Fruit fly (Drosophila melanogaster): ENCODE measurements around the gene CG8260.

Gene CG8260

DNA sequence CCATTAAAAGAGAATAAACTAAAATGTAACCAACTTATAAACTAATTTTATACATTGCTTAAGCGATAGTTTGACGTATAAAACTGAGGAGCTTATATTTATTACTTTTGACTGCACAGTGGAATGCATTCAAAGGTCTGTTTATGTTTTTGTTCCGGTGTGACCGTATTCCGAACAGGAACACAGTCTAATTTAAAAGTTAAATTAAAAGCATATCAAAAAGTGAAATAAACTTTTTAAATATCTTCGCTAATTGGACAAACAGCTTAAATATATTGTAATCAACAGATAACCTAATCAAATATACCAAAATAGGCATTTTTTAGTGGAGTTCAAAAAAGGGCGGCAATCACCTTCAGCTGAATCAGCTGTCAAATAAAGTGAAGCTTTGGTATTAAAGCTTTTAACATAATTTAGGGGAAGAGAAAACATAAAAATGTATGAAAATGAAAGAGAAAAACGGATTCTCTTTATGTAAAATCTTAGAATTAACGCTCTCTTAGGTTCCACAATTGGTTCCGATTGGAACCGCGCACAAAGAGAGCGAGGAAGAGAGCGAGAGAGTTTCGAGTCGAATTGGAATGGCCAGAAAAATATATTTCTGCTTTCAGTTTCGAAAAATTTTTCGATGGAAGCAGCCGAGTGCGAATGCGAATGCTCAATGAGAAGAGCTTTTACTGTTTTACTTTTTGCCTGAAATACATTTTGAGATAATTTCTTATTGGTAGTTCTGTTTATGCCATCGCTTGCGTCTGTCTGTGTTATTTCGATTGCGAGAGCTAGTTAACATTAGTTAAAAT lies 47.8 kb downstream of the CG8260 start, which contains the start of the genes PGRP-LE and sd (continued):
- no peak for TF ChIP-seq CG10209 (GFP tag; optimal IDR thresholded peaks at IDR 0.05)
- TF ChIP-seq dmrt11E (tag; optimal IDR thresholded peaks at IDR 0.05): no peak

DNA sequence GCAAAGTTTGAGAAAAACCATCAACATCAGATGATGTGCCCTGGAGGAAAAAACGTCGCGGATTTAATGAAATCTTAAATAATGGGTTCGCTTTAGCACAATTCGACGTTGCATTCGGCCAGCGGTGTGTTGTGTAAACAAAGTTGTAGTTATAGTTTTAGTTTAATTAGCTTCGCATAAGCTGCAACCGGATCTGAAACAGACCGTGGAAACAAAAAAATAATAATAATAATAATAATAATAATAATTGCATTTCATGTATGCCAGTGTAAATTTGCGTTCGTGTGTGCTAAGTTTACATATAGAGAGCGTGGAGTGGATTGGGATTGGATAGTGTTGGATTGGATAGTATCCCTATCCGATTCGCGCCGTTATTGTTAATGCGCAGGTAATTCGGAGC lies 48.7 kb downstream of the CG8260 start:
- TF ChIP-seq CG13775 (GFP tag; optimal IDR thresholded peaks at IDR 0.05): no peak
- TF ChIP-seq CG4820 (GFP tag; optimal IDR thresholded peaks at IDR 0.05): no peak
- peak; percentile 8 for TF ChIP-seq CG11504 (tag; optimal IDR thresholded peaks at IDR 0.05)
- no peak for TF ChIP-seq CG12104 (GFP tag; optimal IDR thresholded peaks at IDR 0.05)
- TF ChIP-seq trh (GFP tag; optimal IDR thresholded peaks at IDR 0.05): no peak
- TF ChIP-seq mld (GFP tag; IDR thresholded peaks at IDR 0.05; ENCODE audit: partially characterized antibody): no peak
- 0 out of 2 replicates have a peak, but pooled peaks have one; percentile 20 for TF ChIP-seq Drgx (GFP tag; IDR thresholded peaks at IDR 0.05)
- TF ChIP-seq sna (GFP tag; IDR thresholded peaks at IDR 0.05; ENCODE audit: partially characterized antibody): no peak
- TF ChIP-seq cato (GFP tag; optimal IDR thresholded peaks at IDR 0.05; ENCODE audit: borderline replicate concordance): no peak
- TF ChIP-seq D19A (tag; optimal IDR thresholded peaks at IDR 0.05): no peak
- 0 out of 3 replicates have a peak, but pooled peaks have one; percentile 8 for TF ChIP-seq row (GFP tag; IDR thresholded peaks at IDR 0.05)
- TF ChIP-seq Ptx1 (GFP tag; IDR thresholded peaks at IDR 0.05): no peak
- no peak for TF ChIP-seq Gug (GFP tag; IDR thresholded peaks at IDR 0.05)
- TF ChIP-seq CG2120 (GFP tag; optimal IDR thresholded peaks at IDR 0.05): no peak
- TF ChIP-seq CG10979 (tag; optimal IDR thresholded peaks at IDR 0.05): no peak
- TF ChIP-seq CoRest (tag; optimal IDR thresholded peaks at IDR 0.05): no peak
- TF ChIP-seq tna (GFP tag; IDR thresholded peaks at IDR 0.05; ENCODE audit: partially characterized antibody): no peak
- TF ChIP-seq CkIIα-i1 (GFP tag; IDR thresholded peaks at IDR 0.05): no peak
- TF ChIP-seq Dfd (GFP tag; optimal IDR thresholded peaks at IDR 0.05): no peak
- TF ChIP-seq Antp (GFP tag; optimal IDR thresholded peaks at IDR 0.05): no peak
- TF ChIP-seq CG2678 (tag; optimal IDR thresholded peaks at IDR 0.05): peak; percentile 10
- peak; percentile 9 for TF ChIP-seq CG6765 (GFP tag; optimal IDR thresholded peaks at IDR 0.05)
- no peak for TF ChIP-seq da (GFP tag; optimal IDR thresholded peaks at IDR 0.05)
- TF ChIP-seq Ets65A (GFP tag): no peak

DNA sequence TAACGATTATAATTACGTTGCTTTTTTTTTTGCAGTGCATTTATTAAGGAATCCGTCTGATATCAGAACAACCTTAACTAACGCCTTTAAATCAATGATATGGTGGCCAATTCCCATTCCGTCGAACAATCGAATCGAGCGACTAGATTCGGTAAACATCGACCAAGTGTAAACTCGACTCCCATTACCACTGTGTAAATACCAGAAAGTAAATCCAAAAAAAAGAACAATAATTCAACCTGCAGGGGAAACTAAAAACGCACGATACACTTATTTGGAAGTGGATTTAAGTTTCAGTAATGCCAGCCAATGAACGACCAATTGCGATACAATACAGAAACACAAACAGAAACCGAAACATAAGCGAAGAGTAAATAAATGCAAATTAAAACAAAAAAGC lies 49.4 kb downstream of the CG8260 start:
- TF ChIP-seq CG15514 (GFP tag; optimal IDR thresholded peaks at IDR 0.05) (peak; percentile 3), CG13296 (GFP tag; optimal IDR thresholded peaks at IDR 0.05) (peak; percentile 46), CG12659 (GFP tag; optimal IDR thresholded peaks at IDR 0.05) (peak; percentile 5), lab (GFP tag; optimal IDR thresholded peaks at IDR 0.05) (peak; percentile 22), gt (GFP tag; IDR thresholded peaks at IDR 0.05) (no peak), MTF-1 (GFP tag; optimal IDR thresholded peaks at IDR 0.05; ENCODE audit: borderline replicate concordance) (peak; percentile 6), PHDP (tag; optimal IDR thresholded peaks at IDR 0.05) (peak; percentile 11), cato (GFP tag; optimal IDR thresholded peaks at IDR 0.05; ENCODE audit: borderline replicate concordance) (no peak), mld (GFP tag; IDR thresholded peaks at IDR 0.05; ENCODE audit: partially characterized antibody) (no peak), Dek (tag; optimal IDR thresholded peaks at IDR 0.05) (no peak), Tbp (GFP tag; optimal IDR thresholded peaks at IDR 0.05) (no peak), Abd-B (GFP tag; optimal IDR thresholded peaks at IDR 0.05) (no peak), sob (GFP tag; IDR thresholded peaks at IDR 0.05) (peak; percentile 25; the same call in 1 of the 2 replicates), CG6791 (GFP tag; IDR thresholded peaks at IDR 0.05; ENCODE audit: partially characterized antibody) (no peak), BtbVII (GFP tag; optimal IDR thresholded peaks at IDR 0.05) (peak; percentile 17), sens (GFP tag) (peak; percentile 61), sd (tag; optimal IDR thresholded peaks at IDR 0.05) (peak; percentile 17), Ets65A (GFP tag) (peak; percentile 78), CG2120 (GFP tag; optimal IDR thresholded peaks at IDR 0.05) (peak; percentile 7), repo (GFP tag; optimal IDR thresholded peaks at IDR 0.05) (no peak), CG2889 (GFP tag; IDR thresholded peaks at IDR 0.05) (no peak), CG1233 (GFP tag; optimal IDR thresholded peaks at IDR 0.05) (peak; percentile 24), CG11085 (GFP tag; IDR thresholded peaks at IDR 0.05) (no peak), CG6854 (GFP tag; optimal IDR thresholded peaks at IDR 0.05) (peak; percentile 11)
